Worm (Caenorhabditis elegans) whole organism, L4/young adult: ENCODE results near the gene glb-4.

Experiments
- W03F9.2 ChIP-seq: fragments of 150-350 bp; optimal IDR thresholded peaks from 2 replicates; lab custom pipeline; 2014; ENCODE audit warnings: missing biosample characterization, missing genetic modification characterization
- dao-5 ChIP-seq: sonication (generic microtip); optimal IDR thresholded peaks from 2 replicates; lab custom pipeline; 2016; ENCODE audit warnings: missing genotype, missing genetic modification characterization, moderate library complexity, missing compliant biosample characterization
- him-1 ChIP-seq: sonication (generic microtip); optimal IDR thresholded peaks from 2 replicates; lab custom pipeline; 2016; ENCODE audit warnings: missing genotype, missing genetic modification reagents, missing genetic modification characterization, missing compliant biosample characterization

- TF ChIP-seq W03F9.2 (tag; lab: Kevin White, UChicago), result no peak
- TF ChIP-seq dao-5 (tag; lab: Kevin White, UChicago), result no peak
- no peak for TF ChIP-seq him-1
Observed at ce11 chrII:11125059-11125594, 14.1 kb upstream of the glb-4 start.
